Worm (Caenorhabditis elegans): Measurements from ENCODE around the gene sri-74.

ce11 chrII:2553030-2553429 is 29.9 kb downstream of the sri-74 start:
- no peak for TF ChIP-seq him-1 (tag; optimal IDR thresholded peaks at IDR 0.05)
- no peak for TF ChIP-seq W03F9.2 (tag; optimal IDR thresholded peaks at IDR 0.05)
- no peak for TF ChIP-seq dao-5 (tag; optimal IDR thresholded peaks at IDR 0.05)
